Worm (Caenorhabditis elegans) whole organism, L1 larva: ENCODE data around the gene arrd-19.

ENCODE experiments used
- alr-1 ChIP-seq: fragments of 200-800 bp; sonication (Bioruptor generic); optimal IDR thresholded peaks from 2 replicates; lab custom pipeline; 2018; ENCODE audit warnings: borderline replicate concordance, mild to moderate bottlenecking, missing genetic modification characterization, missing compliant biosample characterization
- blmp-1 ChIP-seq: fragments of 150-350 bp; optimal IDR thresholded peaks from 2 replicates; lab custom pipeline; 2014; ENCODE audit warnings: missing biosample characterization, missing genetic modification characterization
- ces-1 ChIP-seq: fragments of 150-350 bp; optimal IDR thresholded peaks from 2 replicates; lab custom pipeline; 2014; ENCODE audit warnings: missing biosample characterization, missing genetic modification reagents, missing genetic modification characterization
- hlh-17 ChIP-seq: fragments of 200-800 bp; sonication (Bioruptor generic); optimal IDR thresholded peaks from 2 replicates; lab custom pipeline; 2018; ENCODE audit warnings: missing genetic modification characterization, mild to moderate bottlenecking, missing compliant biosample characterization, moderate library complexity, borderline replicate concordance
- lin-13 ChIP-seq: fragments of 150-350 bp; optimal IDR thresholded peaks from 2 replicates; lab custom pipeline; 2014; ENCODE audit warnings: missing biosample characterization, missing genetic modification reagents, missing genetic modification characterization
- lin-39 ChIP-seq: fragments of 150-350 bp; optimal IDR thresholded peaks from 2 replicates; lab custom pipeline; 2014; ENCODE audit warnings: missing biosample characterization, missing genetic modification reagents, missing genetic modification characterization
- mef-2 ChIP-seq: fragments of 150-350 bp; optimal IDR thresholded peaks from 2 replicates; lab custom pipeline; 2014; ENCODE audit warnings: missing biosample characterization, missing genetic modification characterization
- nhr-11 ChIP-seq: fragments of 150-350 bp; optimal IDR thresholded peaks from 2 replicates; lab custom pipeline; 2014; ENCODE audit warnings: missing biosample characterization, missing genetic modification characterization
- nhr-20 ChIP-seq: sonication (generic microtip); optimal IDR thresholded peaks from 2 replicates; lab custom pipeline; 2016; ENCODE audit warnings: mild to moderate bottlenecking, missing genetic modification characterization, missing compliant biosample characterization
- nhr-77 ChIP-seq: fragments of 150-350 bp; optimal IDR thresholded peaks from 2 replicates; lab custom pipeline; 2014; ENCODE audit warnings: missing biosample characterization, missing genetic modification characterization
- snpc-4 ChIP-seq: fragments of 150-350 bp; optimal IDR thresholded peaks from 2 replicates; lab custom pipeline; 2014; ENCODE audit warnings: missing biosample characterization, missing genetic modification characterization
- tlp-1 ChIP-seq: fragments of 150-350 bp; optimal IDR thresholded peaks from 2 replicates; lab custom pipeline; 2014; ENCODE audit warnings: missing biosample characterization, missing genetic modification characterization
- unc-130 ChIP-seq: fragments of 150-350 bp; optimal IDR thresholded peaks from 2 replicates; lab custom pipeline; 2017; ENCODE audit warnings: missing biosample characterization, missing genetic modification characterization, inconsistent platforms
- unc-62 ChIP-seq: fragments of 150-350 bp; optimal IDR thresholded peaks from 2 replicates; lab custom pipeline; 2014; ENCODE audit warnings: missing biosample characterization, missing genetic modification reagents, missing genetic modification characterization

DNA sequence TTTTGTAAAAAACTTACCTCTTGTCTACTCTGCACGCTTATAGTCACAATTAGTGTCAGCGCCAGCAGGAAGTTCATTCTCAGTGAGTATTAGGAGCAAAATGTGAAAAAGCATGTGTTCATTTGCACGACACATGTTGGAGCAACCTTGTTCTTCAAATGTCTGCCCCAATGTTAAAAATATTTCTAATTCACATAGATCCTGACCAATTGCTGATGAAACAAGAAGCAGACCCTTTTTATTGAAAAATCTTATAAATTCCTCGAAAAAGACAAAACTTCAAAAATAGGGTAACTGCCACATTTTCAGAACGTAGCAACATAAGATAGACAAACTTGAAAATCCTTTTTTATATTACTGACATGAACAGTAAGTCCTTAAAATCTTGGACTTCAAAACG is 8.9 kb upstream of the arrd-19 start, which contains the start of gene C17B7.8:
- TF ChIP-seq unc-130, result no peak
- no peak for TF ChIP-seq ces-1 (GFP tag; lab: Kevin White, UChicago)
- no peak for TF ChIP-seq hlh-17 (GFP tag; lab: Kevin White, UChicago)
- no peak for TF ChIP-seq blmp-1 (tag; lab: Kevin White, UChicago)
- no peak for TF ChIP-seq lin-13 (GFP tag; lab: Kevin White, UChicago)
- no peak for TF ChIP-seq tlp-1 (tag; lab: Kevin White, UChicago)
- no peak for TF ChIP-seq alr-1 (tag; lab: Kevin White, UChicago)
- no peak for TF ChIP-seq nhr-20
- no peak for TF ChIP-seq snpc-4 (tag; lab: Kevin White, UChicago)
- TF ChIP-seq nhr-77 (tag; lab: Kevin White, UChicago), result no peak
- TF ChIP-seq mef-2 (tag; lab: Kevin White, UChicago), result no peak
- no peak for TF ChIP-seq nhr-11 (tag; lab: Kevin White, UChicago)
- TF ChIP-seq unc-62 (GFP tag; lab: Kevin White, UChicago), result no peak
- no peak for TF ChIP-seq lin-39 (tag; lab: Kevin White, UChicago)
